Worm (Caenorhabditis elegans) whole organism, midembryonic: ENCODE results near the gene T13F3.4.

ENCODE experiments used
- T22C8.4 ChIP-seq: fragments of 200-800 bp; sonication (Bioruptor generic); IDR thresholded peaks from 2 replicates; pipeline ENCODE4 v1.3.6; 2022; ENCODE audit warnings: missing genetic modification characterization, missing compliant biosample characterization
- cog-1 ChIP-seq: sonication (generic microtip); optimal IDR thresholded peaks from 2 replicates; lab custom pipeline; 2016; ENCODE audit warnings: missing genetic modification characterization, missing compliant biosample characterization
- flt-1 ChIP-seq: fragments of 200-800 bp; sonication (Bioruptor generic); IDR thresholded peaks from 2 replicates; pipeline ENCODE4 v1.3.6; 2022; ENCODE audit warnings: missing genetic modification characterization, missing compliant biosample characterization
- klf-2 ChIP-seq: fragments of 200-800 bp; sonication (Bioruptor generic); conservative IDR thresholded peaks from 2 replicates; pipeline ENCODE4 v1.3.6; 2022; ENCODE audit warnings: missing genetic modification reagents, missing genetic modification characterization, missing compliant biosample characterization
- med-1 ChIP-seq: sonication (generic microtip); optimal IDR thresholded peaks from 2 replicates; lab custom pipeline; 2017; ENCODE audit warnings: missing genetic modification characterization, mild to moderate bottlenecking, missing compliant biosample characterization, antibody characterized with exemption, missing genetic modification reagents; ENCODE audit not compliant: insufficient read depth
- ref-1 ChIP-seq: fragments of 200-800 bp; sonication (Bioruptor generic); conservative IDR thresholded peaks from 2 replicates; pipeline ENCODE4 v1.3.6; 2022; ENCODE audit warnings: missing genetic modification reagents, missing genetic modification characterization, missing compliant biosample characterization
- tab-1 ChIP-seq: fragments of 200-800 bp; sonication (Bioruptor generic); IDR thresholded peaks from 2 replicates; pipeline ENCODE4 v1.3.6; 2022; ENCODE audit warnings: missing genetic modification characterization, missing compliant biosample characterization
- ztf-23 ChIP-seq: fragments of 200-800 bp; sonication (Bioruptor generic); IDR thresholded peaks from 2 replicates; pipeline ENCODE4 v1.3.6; 2022; ENCODE audit warnings: missing genetic modification reagents, missing genetic modification characterization, missing compliant biosample characterization
- ztf-29 ChIP-seq: fragments of 200-800 bp; sonication (Bioruptor generic); IDR thresholded peaks from 2 replicates; pipeline ENCODE4 v1.3.6; 2022; ENCODE audit warnings: missing genetic modification reagents, missing genetic modification characterization, missing compliant biosample characterization

- no peak for TF ChIP-seq med-1
- TF ChIP-seq flt-1 (GFP tag; lab: Robert Waterston, UW): no peak
- TF ChIP-seq ref-1 (GFP tag; lab: Robert Waterston, UW): no peak
- no peak for TF ChIP-seq T22C8.4 (GFP tag; lab: Robert Waterston, UW)
- TF ChIP-seq ztf-29: no peak
- no peak for TF ChIP-seq cog-1 (tag; lab: Kevin White, UChicago)
- no peak for TF ChIP-seq klf-2 (GFP tag; lab: Robert Waterston, UW)
- TF ChIP-seq ztf-23 (GFP tag; lab: Robert Waterston, UW): no peak
- no peak for TF ChIP-seq tab-1 (GFP tag; lab: Robert Waterston, UW)
Observed at ce11 chrV:16298669-16299068, 32.3 kb upstream of the T13F3.4 start, which contains the start of gene srbc-84.
